Fruit fly (Drosophila melanogaster) whole organism, prepupa: ENCODE measurements around the gene Nf-YA.

ENCODE experiments used
- Blimp-1 ChIP-seq: fragments of 200-800 bp; sonication (Bioruptor generic); optimal IDR thresholded peaks from 3 replicates; lab custom pipeline; 2017; ENCODE audit warnings: missing biosample characterization, missing genetic modification characterization, mild to moderate bottlenecking, moderate library complexity, missing genetic modification reagents
- CG10631 ChIP-seq: fragments of 200-800 bp; sonication (Bioruptor generic); optimal IDR thresholded peaks from 2 replicates; lab custom pipeline; 2016; ENCODE audit warnings: missing biosample characterization, missing genetic modification characterization
- CG10669 ChIP-seq: fragments of 200-800 bp; sonication (Bioruptor generic); optimal IDR thresholded peaks from 3 replicates; lab custom pipeline; 2018; ENCODE audit warnings: missing biosample characterization, mild to moderate bottlenecking, missing genetic modification characterization, moderate library complexity
- CG3032 ChIP-seq: fragments of 200-800 bp; optimal IDR thresholded peaks from 2 replicates; lab custom pipeline; 2019; ENCODE audit warnings: missing biosample characterization, mild to moderate bottlenecking, missing genetic modification characterization, moderate library complexity
- CG31627 ChIP-seq: fragments of 200-800 bp; sonication (Bioruptor generic); optimal IDR thresholded peaks from 3 replicates; lab custom pipeline; 2016; ENCODE audit warnings: missing biosample characterization, missing genetic modification characterization
- CG32006 ChIP-seq: fragments of 200-800 bp; sonication (Bioruptor generic); optimal IDR thresholded peaks from 3 replicates; lab custom pipeline; 2017; ENCODE audit warnings: missing biosample characterization, mild to moderate bottlenecking, missing genetic modification characterization
- CG34406 ChIP-seq: fragments of 200-800 bp; sonication (Bioruptor generic); optimal IDR thresholded peaks from 3 replicates; lab custom pipeline; 2016; ENCODE audit warnings: missing biosample characterization, missing genetic modification characterization
- CG3919 ChIP-seq: fragments of 200-800 bp; sonication (Bioruptor generic); optimal IDR thresholded peaks from 3 replicates; lab custom pipeline; 2016; ENCODE audit warnings: missing biosample characterization, missing genetic modification characterization
- CG4318 ChIP-seq: fragments of 200-800 bp; sonication (Bioruptor generic); optimal IDR thresholded peaks from 3 replicates; lab custom pipeline; 2017; ENCODE audit warnings: missing biosample characterization, mild to moderate bottlenecking, missing genetic modification characterization
- CG6163 ChIP-seq: fragments of 200-800 bp; sonication (Bioruptor generic); IDR thresholded peaks from 3 replicates; pipeline ENCODE4 v1.3.6; 2022; ENCODE audit warnings: missing biosample characterization, missing genetic modification characterization
- CG6276 ChIP-seq: fragments of 200-800 bp; sonication (Bioruptor generic); optimal IDR thresholded peaks from 2 replicates; lab custom pipeline; 2017; ENCODE audit warnings: missing biosample characterization, mild to moderate bottlenecking, missing genetic modification characterization
- CG6792 ChIP-seq: fragments of 200-800 bp; sonication (Bioruptor generic); optimal IDR thresholded peaks from 3 replicates; lab custom pipeline; 2016; ENCODE audit warnings: missing biosample characterization, missing genetic modification characterization
- CG6808 ChIP-seq: fragments of 200-800 bp; sonication (Bioruptor generic); optimal IDR thresholded peaks from 3 replicates; lab custom pipeline; 2017; ENCODE audit warnings: missing biosample characterization, missing genetic modification characterization, mild to moderate bottlenecking, moderate library complexity, missing genetic modification reagents
- CG6854 ChIP-seq: fragments of 200-800 bp; sonication (Bioruptor generic); optimal IDR thresholded peaks from 2 replicates; lab custom pipeline; 2017; ENCODE audit warnings: missing biosample characterization, mild to moderate bottlenecking, missing genetic modification characterization
- CG8119 ChIP-seq: fragments of 200-800 bp; sonication (Bioruptor generic); IDR thresholded peaks from 3 replicates; pipeline ENCODE4 v1.3.6; 2022; ENCODE audit warnings: missing biosample characterization, missing genetic modification characterization
- CG8319 ChIP-seq: fragments of 200-800 bp; sonication (Bioruptor generic); optimal IDR thresholded peaks from 3 replicates; lab custom pipeline; 2016; ENCODE audit warnings: missing biosample characterization, missing genetic modification characterization
- CG8632 ChIP-seq: fragments of 200-800 bp; sonication (Bioruptor generic); optimal IDR thresholded peaks from 3 replicates; lab custom pipeline; 2016; ENCODE audit warnings: missing biosample characterization, missing genetic modification characterization
- CG9139 ChIP-seq: fragments of 200-800 bp; sonication (Bioruptor generic); optimal IDR thresholded peaks from 3 replicates; lab custom pipeline; 2017; ENCODE audit warnings: missing biosample characterization, mild to moderate bottlenecking, missing genetic modification characterization
- Eip78C ChIP-seq: fragments of 200-800 bp; sonication (Bioruptor generic); peaks from one replicate; lab custom pipeline; 2016; ENCODE audit warnings: missing biosample characterization, missing genetic modification characterization
- Eip93F ChIP-seq: fragments of 200-800 bp; sonication (Bioruptor generic); optimal IDR thresholded peaks from 2 replicates; lab custom pipeline; 2016; ENCODE audit warnings: missing biosample characterization, mild to moderate bottlenecking, missing genetic modification characterization
- Ets21C ChIP-seq: fragments of 200-800 bp; sonication (Bioruptor generic); optimal IDR thresholded peaks from 3 replicates; lab custom pipeline; 2016; ENCODE audit warnings: missing biosample characterization, missing genetic modification characterization
- Hr38 ChIP-seq: sonication (Bioruptor generic); optimal IDR thresholded peaks from 2 replicates; lab custom pipeline; 2016; ENCODE audit warnings: missing biosample characterization, missing genetic modification characterization
- Hr39 ChIP-seq: fragments of 200-800 bp; sonication (Bioruptor generic); optimal IDR thresholded peaks from 2 replicates; lab custom pipeline; 2016; ENCODE audit warnings: missing biosample characterization, missing genetic modification characterization
- Hr4 ChIP-seq: fragments of 200-800 bp; sonication (Bioruptor generic); optimal IDR thresholded peaks from 3 replicates; lab custom pipeline; 2016; ENCODE audit warnings: missing biosample characterization, missing genetic modification characterization
- Lpt ChIP-seq: fragments of 200-800 bp; sonication (Bioruptor generic); optimal IDR thresholded peaks from 3 replicates; lab custom pipeline; 2016; ENCODE audit warnings: missing biosample characterization, missing genetic modification characterization
- Met ChIP-seq: fragments of 200-800 bp; sonication (Bioruptor generic); optimal IDR thresholded peaks from 3 replicates; lab custom pipeline; 2016; ENCODE audit warnings: missing biosample characterization, missing genetic modification characterization
- Sox102F ChIP-seq: fragments of 200-800 bp; sonication (Bioruptor generic); optimal IDR thresholded peaks from 2 replicates; lab custom pipeline; 2016; ENCODE audit warnings: missing biosample characterization, mild to moderate bottlenecking, missing genetic modification characterization
- Sox14 ChIP-seq: fragments of 200-800 bp; sonication (Bioruptor generic); optimal IDR thresholded peaks from 3 replicates; lab custom pipeline; 2016; ENCODE audit warnings: missing biosample characterization, missing genetic modification characterization
- acj6 ChIP-seq: fragments of 200-800 bp; sonication (Bioruptor generic); optimal IDR thresholded peaks from 3 replicates; lab custom pipeline; 2016; ENCODE audit warnings: missing biosample characterization, missing genetic modification characterization
- cyc ChIP-seq: fragments of 200-800 bp; sonication (Bioruptor generic); optimal IDR thresholded peaks from 3 replicates; lab custom pipeline; 2016; ENCODE audit warnings: missing biosample characterization, missing genetic modification characterization
- dac ChIP-seq: fragments of 200-800 bp; sonication (Bioruptor generic); optimal IDR thresholded peaks from 2 replicates; lab custom pipeline; 2017; ENCODE audit warnings: missing biosample characterization, mild to moderate bottlenecking, missing genetic modification characterization
- eg ChIP-seq: fragments of 200-800 bp; sonication (Bioruptor generic); IDR thresholded peaks from 3 replicates; pipeline ENCODE4 v1.3.6; 2022; ENCODE audit warnings: missing biosample characterization, missing genetic modification characterization
- esn ChIP-seq: fragments of 200-800 bp; sonication (Bioruptor generic); optimal IDR thresholded peaks from 2 replicates; lab custom pipeline; 2016; ENCODE audit warnings: missing biosample characterization, mild to moderate bottlenecking, missing genetic modification characterization, moderate library complexity
- fd59A ChIP-seq: fragments of 200-800 bp; sonication (Bioruptor generic); optimal IDR thresholded peaks from 2 replicates; lab custom pipeline; 2017; ENCODE audit warnings: missing biosample characterization, mild to moderate bottlenecking, missing genetic modification characterization, missing genetic modification reagents
- fkh ChIP-seq: fragments of 200-800 bp; sonication (Bioruptor generic); optimal IDR thresholded peaks from 3 replicates; lab custom pipeline; 2017; ENCODE audit warnings: missing biosample characterization, mild to moderate bottlenecking, missing genetic modification characterization, moderate library complexity
- pdm3 ChIP-seq: fragments of 200-800 bp; sonication (Bioruptor generic); optimal IDR thresholded peaks from 3 replicates; lab custom pipeline; 2016; ENCODE audit warnings: missing biosample characterization, missing genetic modification characterization
- salr ChIP-seq, 2 experiments: fragments of 200-800 bp; sonication (Bioruptor generic); optimal IDR thresholded peaks; 3 replicates each; lab custom pipeline; 2016 to 2018; ENCODE audit warnings: missing biosample characterization in 2 of 2, missing genetic modification characterization in 2 of 2, mild to moderate bottlenecking in 1 of 2
- ss ChIP-seq, 2 experiments: fragments of 200-800 bp; sonication (Bioruptor generic); optimal IDR thresholded peaks; 2 replicates in 1 of 2; 3 replicates in 1 of 2; lab custom pipeline; 2017 to 2018; ENCODE audit warnings: mild to moderate bottlenecking in 2 of 2, missing biosample characterization in 2 of 2, missing genetic modification characterization in 2 of 2, moderate library complexity in 1 of 2
- svp ChIP-seq: fragments of 200-800 bp; sonication (Bioruptor generic); peaks from one replicate; lab custom pipeline; 2016; ENCODE audit warnings: missing biosample characterization, missing genetic modification characterization
- topi ChIP-seq: fragments of 200-800 bp; sonication (Bioruptor generic); optimal IDR thresholded peaks from 3 replicates; lab custom pipeline; 2016; ENCODE audit warnings: missing biosample characterization, missing genetic modification characterization
- vri ChIP-seq: fragments of 200-800 bp; sonication (Bioruptor generic); optimal IDR thresholded peaks from 3 replicates; lab custom pipeline; 2016; ENCODE audit warnings: missing biosample characterization, mild to moderate bottlenecking, missing genetic modification characterization

The Nf-YA gene

DNA sequence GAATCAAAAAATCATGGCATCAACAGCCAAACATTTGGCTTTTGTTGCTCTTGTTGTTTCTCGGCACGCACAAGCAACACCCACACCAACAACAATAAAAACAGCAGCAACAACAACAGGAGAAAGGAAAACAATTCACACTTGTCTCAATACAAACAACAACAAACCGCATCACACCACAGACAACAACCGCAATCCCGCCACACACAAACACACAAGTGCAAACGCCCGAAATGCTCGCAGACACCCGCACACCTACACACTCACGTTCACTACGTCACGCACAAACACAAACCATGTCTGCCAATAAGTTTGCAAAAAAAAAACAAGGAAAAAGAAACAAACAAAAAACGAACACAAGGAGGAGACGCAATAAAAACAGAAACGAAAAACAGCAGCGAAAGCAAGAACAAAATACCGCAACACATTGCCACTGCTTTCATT, 25.7 kb upstream of the Nf-YA start (continued):
- TF ChIP-seq salr (GFP tag; optimal IDR thresholded peaks at IDR 0.05; lab: Kevin White, UChicago): peak in 1 of 2 experiments; percentile 11
- peak; percentile 48 for TF ChIP-seq CG6854 (GFP tag; lab: Kevin White, UChicago)
- TF ChIP-seq CG8632 (GFP tag; lab: Kevin White, UChicago): no peak
- no peak for TF ChIP-seq CG3032 (tag; lab: Kevin White, UChicago)
- no peak for TF ChIP-seq cyc (GFP tag; lab: Kevin White, UChicago)
- no peak for TF ChIP-seq Hr39 (GFP tag; lab: Kevin White, UChicago)
- TF ChIP-seq CG31627 (GFP tag; lab: Kevin White, UChicago): no peak
- peak; percentile 68 to 71 for TF ChIP-seq ss (GFP tag; optimal IDR thresholded peaks at IDR 0.05; lab: Kevin White, UChicago)
- TF ChIP-seq CG32006: no peak
- TF ChIP-seq CG6276 (GFP tag; lab: Kevin White, UChicago): peak; percentile 73
- no peak for TF ChIP-seq fd59A (GFP tag; lab: Kevin White, UChicago)
- peak; percentile 32 for TF ChIP-seq CG3919 (GFP tag; lab: Kevin White, UChicago)
- TF ChIP-seq dac (GFP tag; lab: Kevin White, UChicago): no peak
- peak; percentile 58 for TF ChIP-seq CG9139
- peak; percentile 80; the same call in 2 of the 3 replicates for TF ChIP-seq CG6163
- TF ChIP-seq Eip93F (GFP tag; lab: Kevin White, UChicago): no peak
- TF ChIP-seq Hr38: no peak
- TF ChIP-seq CG6792 (GFP tag; lab: Kevin White, UChicago): no peak
- peak; percentile 83 for TF ChIP-seq eg (GFP tag; lab: Robert Waterston, UW)
- no peak for TF ChIP-seq CG34406
- no peak for TF ChIP-seq Ets21C (GFP tag; lab: Kevin White, UChicago)
- no peak for TF ChIP-seq Met
- TF ChIP-seq CG4318 (GFP tag; lab: Kevin White, UChicago): no peak
- no peak for TF ChIP-seq CG8319
- no peak for TF ChIP-seq acj6 (GFP tag; lab: Kevin White, UChicago)
- no peak for TF ChIP-seq pdm3 (GFP tag; lab: Kevin White, UChicago)
- TF ChIP-seq topi (GFP tag; lab: Kevin White, UChicago): no peak
- no peak for TF ChIP-seq Blimp-1
- no peak for TF ChIP-seq Hr4 (GFP tag; lab: Kevin White, UChicago)
- TF ChIP-seq esn: no peak
- TF ChIP-seq fkh: peak; percentile 77
- no peak for TF ChIP-seq CG10669
- no peak for TF ChIP-seq CG10631
- no peak for TF ChIP-seq Sox14 (GFP tag; lab: Kevin White, UChicago)
- TF ChIP-seq Eip78C (GFP tag; lab: Kevin White, UChicago): peak; percentile 40
- peak; percentile 15 for TF ChIP-seq Sox102F (GFP tag; lab: Kevin White, UChicago)

DNA sequence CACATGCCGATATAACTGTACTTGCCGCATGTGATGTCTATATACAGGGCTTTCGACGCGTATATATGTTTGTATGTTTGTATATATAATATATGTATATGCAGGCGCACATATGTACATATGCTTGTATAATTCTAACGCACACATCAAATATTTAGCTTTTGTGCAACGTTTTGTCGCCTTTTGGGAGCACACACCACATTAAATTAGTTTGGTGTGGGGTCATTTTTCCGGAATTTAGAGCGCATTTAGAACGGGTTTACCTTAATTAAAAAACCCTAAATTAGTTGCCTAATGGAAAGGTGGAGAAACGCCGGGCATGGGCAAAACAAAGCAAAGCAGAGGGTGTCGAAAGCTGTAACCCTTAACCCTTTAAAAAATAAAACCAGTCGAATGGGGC, 25.2 kb upstream of the Nf-YA start:
- TF ChIP-seq cyc (GFP tag; lab: Kevin White, UChicago) (no peak), Hr39 (GFP tag; lab: Kevin White, UChicago) (no peak), CG8119 (GFP tag; lab: Robert Waterston, UW) (no peak), CG32006 (no peak), Ets21C (GFP tag; lab: Kevin White, UChicago) (no peak), fkh (no peak), CG6276 (GFP tag; lab: Kevin White, UChicago) (no peak), Hr4 (GFP tag; lab: Kevin White, UChicago) (no peak), vri (GFP tag; lab: Kevin White, UChicago) (no peak), svp (GFP tag; lab: Kevin White, UChicago) (no peak), Lpt (GFP tag; lab: Kevin White, UChicago) (no peak), CG31627 (GFP tag; lab: Kevin White, UChicago) (no peak), CG6808 (GFP tag; lab: Kevin White, UChicago) (no peak), Eip93F (GFP tag; lab: Kevin White, UChicago) (no peak), CG3919 (GFP tag; lab: Kevin White, UChicago) (no peak), CG8319 (no peak), CG6854 (GFP tag; lab: Kevin White, UChicago) (no peak), CG6792 (GFP tag; lab: Kevin White, UChicago) (no peak), CG34406 (no peak)
